Fruit fly (Drosophila melanogaster) whole organism, pupa: Measurements from ENCODE around the gene CG1486.

Source experiments
- CG10348 ChIP-seq: fragments of 200-800 bp; sonication (Bioruptor generic); IDR thresholded peaks from 2 replicates; pipeline ENCODE4 v1.3.6; 2022; ENCODE audit warnings: missing biosample characterization, missing genetic modification characterization
- CG12605 ChIP-seq: fragments of 200-800 bp; sonication (Bioruptor generic); IDR thresholded peaks from 2 replicates; pipeline ENCODE4 v1.3.6; 2022; ENCODE audit warnings: missing biosample characterization, missing genetic modification characterization
- CG13204 ChIP-seq: fragments of 200-800 bp; sonication (Bioruptor generic); optimal IDR thresholded peaks from 2 replicates; lab custom pipeline; 2018; ENCODE audit warnings: missing biosample characterization, mild to moderate bottlenecking, missing genetic modification characterization, moderate library complexity
- CG14655 ChIP-seq: fragments of 200-800 bp; sonication (Bioruptor generic); optimal IDR thresholded peaks from 3 replicates; lab custom pipeline; 2017; ENCODE audit warnings: mild to moderate bottlenecking, missing biosample characterization, missing genetic modification reagents, missing genetic modification characterization
- CG15710 ChIP-seq: fragments of 200-800 bp; sonication (Bioruptor generic); optimal IDR thresholded peaks from 2 replicates; lab custom pipeline; 2018; ENCODE audit warnings: missing biosample characterization, mild to moderate bottlenecking, missing genetic modification characterization, moderate library complexity
- CG17806 ChIP-seq: fragments of 200-800 bp; sonication (Bioruptor generic); optimal IDR thresholded peaks from 2 replicates; lab custom pipeline; 2018; ENCODE audit warnings: missing biosample characterization, mild to moderate bottlenecking, missing genetic modification characterization, moderate library complexity
- CG32121 ChIP-seq: fragments of 200-800 bp; sonication (Bioruptor generic); IDR thresholded peaks from 2 replicates; pipeline ENCODE4 v1.3.6; 2022; ENCODE audit warnings: missing biosample characterization, missing genetic modification characterization
- CG34367 ChIP-seq: fragments of 200-800 bp; sonication (Bioruptor generic); optimal IDR thresholded peaks from 2 replicates; lab custom pipeline; 2018; ENCODE audit warnings: missing biosample characterization, mild to moderate bottlenecking, missing genetic modification characterization
- CG4496 ChIP-seq: fragments of 200-800 bp; sonication (Bioruptor generic); IDR thresholded peaks from 3 replicates; pipeline ENCODE4 v1.3.6; 2022; ENCODE audit warnings: missing biosample characterization, missing genetic modification characterization
- CG8159 ChIP-seq: fragments of 200-800 bp; sonication (Bioruptor generic); optimal IDR thresholded peaks from 3 replicates; lab custom pipeline; 2018; ENCODE audit warnings: missing biosample characterization, mild to moderate bottlenecking, missing genetic modification characterization, moderate library complexity
- CG8301 ChIP-seq: fragments of 200-800 bp; sonication (Bioruptor generic); optimal IDR thresholded peaks from 2 replicates; lab custom pipeline; 2018; ENCODE audit warnings: missing biosample characterization, mild to moderate bottlenecking, missing genetic modification characterization
- CG9948 ChIP-seq: fragments of 200-800 bp; sonication (Bioruptor generic); optimal IDR thresholded peaks from 2 replicates; lab custom pipeline; 2018; ENCODE audit warnings: missing biosample characterization, mild to moderate bottlenecking, missing genetic modification characterization, moderate library complexity
- D1 ChIP-seq: fragments of 200-800 bp; sonication (Bioruptor generic); optimal IDR thresholded peaks from 2 replicates; lab custom pipeline; 2018; ENCODE audit warnings: missing biosample characterization, mild to moderate bottlenecking, missing genetic modification characterization, moderate library complexity
- EcR ChIP-seq: fragments of 200-800 bp; sonication (Bioruptor generic); optimal IDR thresholded peaks from 3 replicates; lab custom pipeline; 2019; ENCODE audit warnings: missing biosample characterization, missing genetic modification characterization, mild to moderate bottlenecking, moderate library complexity, missing genetic modification reagents
- Ets98B ChIP-seq: fragments of 200-800 bp; sonication (Bioruptor generic); IDR thresholded peaks from 2 replicates; pipeline ENCODE4 v1.3.6; 2022; ENCODE audit warnings: missing biosample characterization, missing genetic modification characterization
- Pif1A ChIP-seq: fragments of 200-800 bp; sonication (Bioruptor generic); optimal IDR thresholded peaks from 3 replicates; lab custom pipeline; 2016; ENCODE audit warnings: missing biosample characterization, missing genetic modification characterization
- Pif1B ChIP-seq: fragments of 200-800 bp; sonication (Bioruptor generic); optimal IDR thresholded peaks from 3 replicates; lab custom pipeline; 2016; ENCODE audit warnings: missing biosample characterization, missing genetic modification characterization
- Snoo ChIP-seq: fragments of 200-800 bp; sonication (Bioruptor generic); optimal IDR thresholded peaks from 3 replicates; lab custom pipeline; 2017; ENCODE audit warnings: missing biosample characterization, mild to moderate bottlenecking, missing genetic modification characterization, inconsistent platforms
- fd96Ca ChIP-seq: fragments of 200-800 bp; sonication (Bioruptor generic); IDR thresholded peaks from 3 replicates; pipeline ENCODE4 v1.3.6; 2022; ENCODE audit warnings: missing biosample characterization, missing genetic modification characterization
- gl ChIP-seq: fragments of 200-800 bp; sonication (Bioruptor generic); optimal IDR thresholded peaks from 2 replicates; lab custom pipeline; 2018; ENCODE audit warnings: missing biosample characterization, mild to moderate bottlenecking, missing genetic modification characterization
- rn ChIP-seq: fragments of 200-800 bp; sonication (Bioruptor generic); IDR thresholded peaks from 2 replicates; pipeline ENCODE4 v1.3.6; 2022; ENCODE audit warnings: missing biosample characterization, missing genetic modification characterization

The CG1486 gene

dm6 chrX:21367363-21368072, 43.7 kb downstream of the CG1486 start:
- TF ChIP-seq CG14655 (peak; percentile 99), Pif1B (GFP tag; lab: Kevin White, UChicago) (peak; percentile 98), rn (GFP tag; lab: Robert Waterston, UW) (peak; percentile 93), fd96Ca (GFP tag; lab: Robert Waterston, UW) (peak; percentile 98), Pif1A (GFP tag; lab: Kevin White, UChicago) (peak; percentile 98), EcR (GFP tag; lab: Kevin White, UChicago) (peak; percentile 39), CG17806 (peak; percentile 97), CG8301 (peak; percentile 99), CG15710 (tag; lab: Kevin White, UChicago) (peak; percentile 99), CG8159 (tag; lab: Kevin White, UChicago) (peak; percentile 99), CG4496 (peak; percentile 98), Snoo (peak; percentile 99), Ets98B (GFP tag; lab: Robert Waterston, UW) (peak; percentile 96), CG34367 (peak; percentile 98), CG9948 (tag; lab: Kevin White, UChicago) (peak; percentile 98), CG32121 (GFP tag; lab: Robert Waterston, UW) (peak; percentile 98), CG13204 (peak; percentile 95), gl (tag; lab: Kevin White, UChicago) (peak; percentile 96), D1 (tag; lab: Kevin White, UChicago) (peak; percentile 92), CG10348 (GFP tag; lab: Robert Waterston, UW) (peak; percentile 92), CG12605 (GFP tag; lab: Robert Waterston, UW) (peak; percentile 91)

- TF ChIP-seq EcR (GFP tag; lab: Kevin White, UChicago) (peak; percentile 88), CG10348 (GFP tag; lab: Robert Waterston, UW) (no peak), CG8159 (tag; lab: Kevin White, UChicago) (no peak), Ets98B (GFP tag; lab: Robert Waterston, UW) (peak; percentile 46; the same call in 1 of the 2 replicates), CG12605 (GFP tag; lab: Robert Waterston, UW) (peak; percentile 65), Snoo (no peak), CG15710 (tag; lab: Kevin White, UChicago) (no peak), fd96Ca (GFP tag; lab: Robert Waterston, UW) (peak; percentile 73; the same call in 2 of the 3 replicates), CG13204 (peak; percentile 16), CG8301 (no peak), CG4496 (peak; percentile 81; the same call in 2 of the 3 replicates), D1 (tag; lab: Kevin White, UChicago) (no peak)
Measured at dm6 chrX:21368410-21368918, 44.6 kb downstream of the CG1486 start.

- no peak for TF ChIP-seq Ets98B (GFP tag; lab: Robert Waterston, UW)
- no peak for TF ChIP-seq CG32121 (GFP tag; lab: Robert Waterston, UW)
- no peak for TF ChIP-seq CG8159 (tag; lab: Kevin White, UChicago)
- no peak for TF ChIP-seq gl (tag; lab: Kevin White, UChicago)
- TF ChIP-seq EcR (GFP tag; lab: Kevin White, UChicago) = peak; percentile 29
- no peak for TF ChIP-seq CG34367
Measured at dm6 chrX:21369149-21369988, 45.5 kb downstream of the CG1486 start.

dm6 chrX:21373659-21374426, 50.0 kb downstream of the CG1486 start, which contains the start of gene slgA:
TSS of gene slgA (plus strand) at chrX:21374002.
- TF ChIP-seq CG4496 = peak; percentile 75
- no peak for TF ChIP-seq CG8159 (tag; lab: Kevin White, UChicago)
- no peak for TF ChIP-seq Pif1B (GFP tag; lab: Kevin White, UChicago)
- TF ChIP-seq, all 21 proteins: peak for 1

dm6 chrX:21375595-21376047, 51.8 kb downstream of the CG1486 start:
- TF ChIP-seq fd96Ca (GFP tag; lab: Robert Waterston, UW) (0 out of 3 replicates have a peak, but pooled peaks have one; percentile 5), CG8301 (peak; percentile 65), rn (GFP tag; lab: Robert Waterston, UW) (no peak), gl (tag; lab: Kevin White, UChicago) (no peak), Snoo (peak; percentile 51), EcR (GFP tag; lab: Kevin White, UChicago) (no peak), CG4496 (no peak), Pif1B (GFP tag; lab: Kevin White, UChicago) (peak; percentile 64), CG12605 (GFP tag; lab: Robert Waterston, UW) (no peak), CG9948 (tag; lab: Kevin White, UChicago) (peak; percentile 53), Ets98B (GFP tag; lab: Robert Waterston, UW) (peak; percentile 69), CG13204 (no peak), CG10348 (GFP tag; lab: Robert Waterston, UW) (no peak), Pif1A (GFP tag; lab: Kevin White, UChicago) (peak; percentile 55), CG17806 (peak; percentile 47), CG14655 (peak; percentile 74), CG34367 (peak; percentile 2), D1 (tag; lab: Kevin White, UChicago) (no peak), CG32121 (GFP tag; lab: Robert Waterston, UW) (peak; percentile 61), CG8159 (tag; lab: Kevin White, UChicago) (peak; percentile 68), CG15710 (tag; lab: Kevin White, UChicago) (peak; percentile 57)
